Worm (Caenorhabditis elegans): ENCODE measurements around the gene fipp-1.

The fipp-1 gene

DNA sequence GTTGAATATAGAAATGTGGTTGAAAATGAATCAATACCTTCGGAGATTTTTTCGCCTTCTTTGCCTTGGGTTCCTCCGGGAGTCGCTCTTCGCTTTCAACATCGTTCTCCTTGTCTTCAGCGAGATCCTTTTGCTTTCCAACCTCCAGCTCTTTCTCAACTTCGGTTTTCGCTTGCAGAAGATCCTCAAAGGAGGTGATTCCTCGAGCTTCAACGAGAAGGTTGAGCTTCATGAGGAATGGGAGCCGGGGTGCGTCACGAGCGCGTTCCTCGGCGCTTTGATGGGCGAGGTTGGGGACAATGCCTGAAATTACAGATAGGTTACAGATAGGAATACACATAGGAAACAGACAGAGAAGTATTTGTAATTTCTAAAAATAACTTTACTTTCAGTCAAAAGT lies 27.3 kb downstream of the fipp-1 start:
- no peak for TF ChIP-seq B0310.2 (tag; optimal IDR thresholded peaks at IDR 0.05)
- TF ChIP-seq scrt-1 (GFP tag; IDR thresholded peaks at IDR 0.05) = no peak
- TF ChIP-seq ceh-13 (GFP tag; optimal IDR thresholded peaks at IDR 0.05) = no peak
- no peak for TF ChIP-seq tbx-11 (GFP tag; IDR thresholded peaks at IDR 0.05)
- no peak for TF ChIP-seq aly-1 (tag; optimal IDR thresholded peaks at IDR 0.05)
- TF ChIP-seq F13C5.2 (tag; optimal IDR thresholded peaks at IDR 0.05) = no peak
- no peak for TF ChIP-seq pes-1 (GFP tag; IDR thresholded peaks at IDR 0.05)
- TF ChIP-seq ets-7 (tag; optimal IDR thresholded peaks at IDR 0.05) = no peak
- no peak for TF ChIP-seq hmg-4 (GFP tag; optimal IDR thresholded peaks at IDR 0.05)
- no peak for TF ChIP-seq tra-4 (tag; optimal IDR thresholded peaks at IDR 0.05)
- no peak for TF ChIP-seq hmbx-1 (tag; optimal IDR thresholded peaks at IDR 0.05)
- TF ChIP-seq flt-1 (GFP tag; IDR thresholded peaks at IDR 0.05) = no peak

ce11 chrV:4400118-4400517 lies 28.5 kb downstream of the fipp-1 start, which contains the start of gene F13A2.4:
Gene F13A2.4 (minus strand): TSS chrV:4400218.
- TF ChIP-seq B0310.2 (tag; optimal IDR thresholded peaks at IDR 0.05) (no peak), flt-1 (GFP tag; IDR thresholded peaks at IDR 0.05) (no peak), hmg-4 (GFP tag; optimal IDR thresholded peaks at IDR 0.05) (no peak), hnd-1 (tag; optimal IDR thresholded peaks at IDR 0.05) (no peak), tbx-37 (GFP tag; conservative IDR thresholded peaks at IDR 0.05) (no peak), F13C5.2 (tag; optimal IDR thresholded peaks at IDR 0.05) (no peak), tbx-11 (GFP tag; IDR thresholded peaks at IDR 0.05) (no peak), hmbx-1 (tag; optimal IDR thresholded peaks at IDR 0.05) (no peak), ceh-36 (tag; optimal IDR thresholded peaks at IDR 0.05) (no peak), sea-1 (GFP tag; conservative IDR thresholded peaks at IDR 0.05) (no peak), tra-4 (tag; optimal IDR thresholded peaks at IDR 0.05) (no peak), ceh-13 (GFP tag; optimal IDR thresholded peaks at IDR 0.05) (no peak), ama-1 (optimal IDR thresholded peaks at IDR 0.05) (no peak)

ce11 chrV:4401865-4402264 lies 30.3 kb downstream of the fipp-1 start, which contains the start of gene F13A2.5:
Gene F13A2.5 (minus strand): TSS chrV:4401965.
- no peak for TF ChIP-seq tbx-37 (GFP tag; conservative IDR thresholded peaks at IDR 0.05)
- TF ChIP-seq ceh-36 (tag; optimal IDR thresholded peaks at IDR 0.05) = no peak
- no peak for TF ChIP-seq aly-1 (tag; optimal IDR thresholded peaks at IDR 0.05)
- no peak for TF ChIP-seq scrt-1 (GFP tag; IDR thresholded peaks at IDR 0.05)
- no peak for TF ChIP-seq tbx-11 (GFP tag; IDR thresholded peaks at IDR 0.05)
- TF ChIP-seq F13C5.2 (tag; optimal IDR thresholded peaks at IDR 0.05) = no peak
- no peak for TF ChIP-seq ceh-13 (GFP tag; optimal IDR thresholded peaks at IDR 0.05)
- no peak for TF ChIP-seq ets-7 (tag; optimal IDR thresholded peaks at IDR 0.05)
- no peak for TF ChIP-seq pes-1 (GFP tag; IDR thresholded peaks at IDR 0.05)

DNA sequence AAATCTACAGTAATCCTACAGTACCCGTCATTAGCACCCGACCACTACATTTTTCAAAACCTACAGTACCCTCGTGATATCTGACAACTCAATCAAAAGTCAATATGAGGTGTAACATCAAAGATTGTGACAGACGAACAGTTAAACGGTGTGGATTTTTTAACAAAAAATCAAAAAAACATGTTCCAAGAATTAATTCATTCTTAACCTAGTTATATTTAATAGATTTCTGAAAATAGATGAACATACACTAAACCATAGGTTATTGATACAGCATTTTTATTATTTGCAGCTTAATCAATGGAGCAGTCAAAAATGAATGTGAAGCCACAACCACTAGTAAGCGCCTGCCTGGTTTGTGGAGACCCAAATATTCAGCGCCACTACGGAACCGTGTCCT lies 35.9 kb downstream of the fipp-1 start, which contains the start of gene nhr-118:
nhr-118 (plus strand) TSS at position 301 of the 400 bp plus-strand sequence.
- TF ChIP-seq hmg-4 (GFP tag; optimal IDR thresholded peaks at IDR 0.05) = no peak
- TF ChIP-seq pes-1 (GFP tag; IDR thresholded peaks at IDR 0.05) = no peak
- TF ChIP-seq F13C5.2 (tag; optimal IDR thresholded peaks at IDR 0.05) = no peak
- no peak for TF ChIP-seq sea-1 (GFP tag; conservative IDR thresholded peaks at IDR 0.05)
- TF ChIP-seq aly-1 (tag; optimal IDR thresholded peaks at IDR 0.05) = no peak
- TF ChIP-seq scrt-1 (GFP tag; IDR thresholded peaks at IDR 0.05) = no peak

DNA sequence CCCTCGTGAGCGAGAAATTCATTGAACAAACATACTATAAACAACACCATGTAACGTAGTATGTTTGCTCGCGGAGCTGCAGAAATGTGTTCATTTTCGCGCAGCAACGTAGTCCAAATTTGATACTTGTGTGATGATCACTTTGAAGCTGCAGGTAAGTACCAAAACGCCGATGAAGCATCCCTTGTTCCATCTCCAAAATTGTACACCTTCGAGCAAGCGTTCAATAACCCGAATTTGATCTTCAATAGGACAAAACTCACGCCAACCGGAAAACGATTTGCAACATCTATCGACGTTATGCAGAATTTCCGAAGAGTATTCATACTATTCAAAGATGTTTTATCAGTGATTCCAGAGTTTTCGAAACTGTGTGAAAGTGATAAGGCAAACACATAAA lies 39.0 kb downstream of the fipp-1 start, which contains the start of gene Y47D7A.3:
Y47D7A.3 (plus strand) TSS at position 301 of the 400 bp plus-strand sequence.
- TF ChIP-seq F13C5.2 (tag; optimal IDR thresholded peaks at IDR 0.05) (no peak), ceh-36 (tag; optimal IDR thresholded peaks at IDR 0.05) (no peak), tbx-11 (GFP tag; IDR thresholded peaks at IDR 0.05) (no peak), hnd-1 (tag; optimal IDR thresholded peaks at IDR 0.05) (no peak), aly-1 (tag; optimal IDR thresholded peaks at IDR 0.05) (no peak), flt-1 (GFP tag; IDR thresholded peaks at IDR 0.05) (no peak), pes-1 (GFP tag; IDR thresholded peaks at IDR 0.05) (no peak), ama-1 (optimal IDR thresholded peaks at IDR 0.05) (no peak), scrt-1 (GFP tag; IDR thresholded peaks at IDR 0.05) (no peak), hmg-4 (GFP tag; optimal IDR thresholded peaks at IDR 0.05) (no peak), sea-1 (GFP tag; conservative IDR thresholded peaks at IDR 0.05) (no peak), ets-7 (tag; optimal IDR thresholded peaks at IDR 0.05) (no peak), hmbx-1 (tag; optimal IDR thresholded peaks at IDR 0.05) (no peak)

DNA sequence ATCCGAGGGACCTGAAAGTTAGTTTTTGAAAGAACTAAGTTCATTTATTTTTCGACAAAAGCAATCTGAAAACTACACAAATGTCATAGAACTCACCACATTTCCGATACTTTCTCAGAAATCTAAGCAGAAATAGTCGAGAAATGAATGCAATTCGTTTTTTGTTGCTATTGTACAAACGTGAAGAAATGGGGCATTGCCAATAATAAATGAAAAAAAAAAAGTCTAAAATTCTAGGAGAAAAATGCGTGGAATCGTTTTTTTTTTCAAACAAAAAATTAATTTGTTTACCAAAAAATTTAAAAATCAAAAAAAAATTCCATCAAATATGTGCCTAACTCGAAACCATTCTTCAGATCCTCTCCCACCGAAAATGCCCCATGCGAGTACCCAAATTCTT lies 40.1 kb downstream of the fipp-1 start, which contains the start of gene Y47D7A.17:
Y47D7A.17 (minus strand) TSS at position 101 of the 400 bp plus-strand sequence.
- TF ChIP-seq tbx-11 (GFP tag; IDR thresholded peaks at IDR 0.05) (no peak), F13C5.2 (tag; optimal IDR thresholded peaks at IDR 0.05) (no peak), sea-1 (GFP tag; conservative IDR thresholded peaks at IDR 0.05) (no peak), ets-7 (tag; optimal IDR thresholded peaks at IDR 0.05) (no peak), aly-1 (tag; optimal IDR thresholded peaks at IDR 0.05) (no peak), hnd-1 (tag; optimal IDR thresholded peaks at IDR 0.05) (no peak), ama-1 (optimal IDR thresholded peaks at IDR 0.05) (no peak), ceh-13 (GFP tag; optimal IDR thresholded peaks at IDR 0.05) (no peak), tbx-37 (GFP tag; conservative IDR thresholded peaks at IDR 0.05) (no peak), pes-1 (GFP tag; IDR thresholded peaks at IDR 0.05) (no peak), hmbx-1 (tag; optimal IDR thresholded peaks at IDR 0.05) (no peak), scrt-1 (GFP tag; IDR thresholded peaks at IDR 0.05) (no peak), hmg-4 (GFP tag; optimal IDR thresholded peaks at IDR 0.05) (no peak)

ce11 chrV:4414613-4415071 lies 43.0 kb downstream of the fipp-1 start, which contains the start of gene grl-5:
Gene grl-5 (minus strand): TSS chrV:4414663.
- TF ChIP-seq aly-1 (tag; optimal IDR thresholded peaks at IDR 0.05) (no peak), tbx-37 (GFP tag; conservative IDR thresholded peaks at IDR 0.05) (no peak), ama-1 (optimal IDR thresholded peaks at IDR 0.05) (no peak), hnd-1 (tag; optimal IDR thresholded peaks at IDR 0.05) (no peak), ets-7 (tag; optimal IDR thresholded peaks at IDR 0.05) (no peak), F13C5.2 (tag; optimal IDR thresholded peaks at IDR 0.05) (no peak), scrt-1 (GFP tag; IDR thresholded peaks at IDR 0.05) (no peak), ceh-13 (GFP tag; optimal IDR thresholded peaks at IDR 0.05) (no peak), tra-4 (tag; optimal IDR thresholded peaks at IDR 0.05) (no peak), ceh-36 (tag; optimal IDR thresholded peaks at IDR 0.05) (no peak), pes-1 (GFP tag; IDR thresholded peaks at IDR 0.05) (no peak), hmbx-1 (tag; optimal IDR thresholded peaks at IDR 0.05) (no peak), tbx-11 (GFP tag; IDR thresholded peaks at IDR 0.05) (no peak), sea-1 (GFP tag; conservative IDR thresholded peaks at IDR 0.05) (no peak), B0310.2 (tag; optimal IDR thresholded peaks at IDR 0.05) (no peak), hmg-4 (GFP tag; optimal IDR thresholded peaks at IDR 0.05) (no peak), flt-1 (GFP tag; IDR thresholded peaks at IDR 0.05) (no peak)

Measured in whole organism, early embryonic.